Fruit fly (Drosophila melanogaster) whole organism: ENCODE measurements around the gene CG31446.

Experiments
- CG8478 ChIP-seq: fragments of >200 bp; optimal IDR thresholded peaks from 2 replicates; lab custom pipeline; 2018; ENCODE audit warnings: inconsistent platforms
- Dll ChIP-seq: fragments of >200 bp; optimal IDR thresholded peaks from 2 replicates; lab custom pipeline; 2017
- EcR ChIP-seq, 2 experiments: fragments of >200 bp; optimal IDR thresholded peaks; 2 replicates each; lab custom pipeline; 2017; ENCODE audit warnings: missing biosample characterization in 2 of 2, missing genetic modification characterization in 2 of 2, missing genetic modification reagents in 2 of 2
- pan ChIP-seq: fragments of >200 bp; optimal IDR thresholded peaks from 2 replicates; lab custom pipeline; 2017
- psq ChIP-seq: fragments of >200 bp; optimal IDR thresholded peaks from 2 replicates; lab custom pipeline; 2017
- usp ChIP-seq: fragments of >200 bp; optimal IDR thresholded peaks from 2 replicates; lab custom pipeline; 2017; ENCODE audit warnings: missing biosample characterization, missing genetic modification characterization, mixed read lengths

The CG31446 gene

dm6 chr3R:15679989-15680388, 12.9 kb upstream of the CG31446 start:
- TF ChIP-seq EcR (GFP tag; optimal IDR thresholded peaks at IDR 0.05; lab: Kevin White, UChicago) (no peak), usp (GFP tag; lab: Kevin White, UChicago) (no peak), Dll (no peak), psq (lab: Kevin White, UChicago) (no peak)

dm6 chr3R:15680666-15681065, 12.2 kb upstream of the CG31446 start:
- TF ChIP-seq Dll, result no peak
- TF ChIP-seq EcR (GFP tag; optimal IDR thresholded peaks at IDR 0.05; lab: Kevin White, UChicago), result no peak
- no peak for TF ChIP-seq psq (lab: Kevin White, UChicago)
- no peak for TF ChIP-seq usp (GFP tag; lab: Kevin White, UChicago)
- TF ChIP-seq pan (lab: Kevin White, UChicago), result no peak
- TF ChIP-seq CG8478 (lab: Kevin White, UChicago), result no peak

- TF ChIP-seq CG8478 (lab: Kevin White, UChicago) (no peak), usp (GFP tag; lab: Kevin White, UChicago) (no peak), Dll (no peak), pan (lab: Kevin White, UChicago) (no peak), psq (lab: Kevin White, UChicago) (no peak), EcR (GFP tag; optimal IDR thresholded peaks at IDR 0.05; lab: Kevin White, UChicago) (no peak)
Measured at dm6 chr3R:15688441-15688840, 4.4 kb upstream of the CG31446 start.

dm6 chr3R:15694332-15694731, 1.4 kb downstream of the CG31446 start:
- TF ChIP-seq Dll (no peak), psq (lab: Kevin White, UChicago) (no peak), pan (lab: Kevin White, UChicago) (no peak), EcR (GFP tag; optimal IDR thresholded peaks at IDR 0.05; lab: Kevin White, UChicago) (no peak), CG8478 (lab: Kevin White, UChicago) (no peak), usp (GFP tag; lab: Kevin White, UChicago) (no peak)

dm6 chr3R:15694941-15695340, 2.1 kb downstream of the CG31446 start, which contains the start of gene CG5399:
Gene CG5399 (plus strand): TSS chr3R:15695241.
- TF ChIP-seq Dll, result no peak
- no peak for TF ChIP-seq EcR (GFP tag; optimal IDR thresholded peaks at IDR 0.05; lab: Kevin White, UChicago)
- TF ChIP-seq CG8478 (lab: Kevin White, UChicago), result no peak
- TF ChIP-seq pan (lab: Kevin White, UChicago), result no peak
- no peak for TF ChIP-seq usp (GFP tag; lab: Kevin White, UChicago)
- no peak for TF ChIP-seq psq (lab: Kevin White, UChicago)

dm6 chr3R:15696461-15697044, 3.7 kb downstream of the CG31446 start:
- no peak for TF ChIP-seq psq (lab: Kevin White, UChicago)
- TF ChIP-seq usp (GFP tag; lab: Kevin White, UChicago), result no peak
- TF ChIP-seq Dll, result no peak
- no peak for TF ChIP-seq CG8478 (lab: Kevin White, UChicago)
- no peak for TF ChIP-seq pan (lab: Kevin White, UChicago)
- no peak for TF ChIP-seq EcR (GFP tag; optimal IDR thresholded peaks at IDR 0.05; lab: Kevin White, UChicago)

- TF ChIP-seq Dll (no peak), usp (GFP tag; lab: Kevin White, UChicago) (no peak), EcR (GFP tag; optimal IDR thresholded peaks at IDR 0.05; lab: Kevin White, UChicago) (no peak), psq (lab: Kevin White, UChicago) (no peak), CG8478 (lab: Kevin White, UChicago) (no peak), pan (lab: Kevin White, UChicago) (no peak)
Measured at dm6 chr3R:15700801-15701200, 7.9 kb downstream of the CG31446 start.

dm6 chr3R:15704376-15704775, 11.5 kb downstream of the CG31446 start, which contains the start of gene CG5404:
Gene CG5404 (plus strand): TSS chr3R:15704676.
- TF ChIP-seq Dll, result no peak
- TF ChIP-seq pan (lab: Kevin White, UChicago), result no peak
- TF ChIP-seq usp (GFP tag; lab: Kevin White, UChicago), result no peak
- no peak for TF ChIP-seq CG8478 (lab: Kevin White, UChicago)
- no peak for TF ChIP-seq psq (lab: Kevin White, UChicago)
- no peak for TF ChIP-seq EcR (GFP tag; optimal IDR thresholded peaks at IDR 0.05; lab: Kevin White, UChicago)

- no peak for TF ChIP-seq Dll
- no peak for TF ChIP-seq pan (lab: Kevin White, UChicago)
- TF ChIP-seq CG8478 (lab: Kevin White, UChicago), result no peak
- no peak for TF ChIP-seq EcR (GFP tag; optimal IDR thresholded peaks at IDR 0.05; lab: Kevin White, UChicago)
- no peak for TF ChIP-seq usp (GFP tag; lab: Kevin White, UChicago)
- TF ChIP-seq psq (lab: Kevin White, UChicago), result no peak
Measured at dm6 chr3R:15716485-15716884, 23.6 kb downstream of the CG31446 start, which contains the start of gene CG31294. Gene CG31294 (minus strand): TSS chr3R:15716585.

dm6 chr3R:15730629-15731028, 37.7 kb downstream of the CG31446 start:
- TF ChIP-seq CG8478 (lab: Kevin White, UChicago) (no peak), EcR (GFP tag; optimal IDR thresholded peaks at IDR 0.05; lab: Kevin White, UChicago) (no peak), pan (lab: Kevin White, UChicago) (no peak), usp (GFP tag; lab: Kevin White, UChicago) (no peak), Dll (no peak), psq (lab: Kevin White, UChicago) (no peak)

- no peak for TF ChIP-seq pan (lab: Kevin White, UChicago)
- no peak for TF ChIP-seq CG8478 (lab: Kevin White, UChicago)
Measured at dm6 chr3R:15731446-15731845, 38.6 kb downstream of the CG31446 start, which contains the start of gene CG34274. Gene CG34274 (plus strand): TSS chr3R:15731746.
